Worm (Caenorhabditis elegans) whole organism, young adult: ENCODE measurements around the gene ZC302.3.
A peak's percentile ranks its signal among the peaks of the same experiment; 100 is the strongest.

ENCODE experiments used
- K12H6.12 ChIP-seq: fragments of 200-800 bp; sonication (Bioruptor generic); optimal IDR thresholded peaks from 2 replicates; lab custom pipeline; 2018; ENCODE audit warnings: mild to moderate bottlenecking, missing genetic modification characterization, missing compliant biosample characterization
- T07F8.4 ChIP-seq: sonication (generic microtip); optimal IDR thresholded peaks from 2 replicates; lab custom pipeline; 2016; ENCODE audit warnings: mild to moderate bottlenecking, missing genetic modification characterization, moderate library complexity, missing compliant biosample characterization
- Y79H2A.3 ChIP-seq: fragments of 200-800 bp; sonication (Bioruptor generic); conservative IDR thresholded peaks from 2 replicates; pipeline ENCODE4 v1.3.6; 2022; ENCODE audit warnings: missing genetic modification reagents, missing genetic modification characterization, missing compliant biosample characterization
- ZK185.1 ChIP-seq: sonication (generic microtip); optimal IDR thresholded peaks from 2 replicates; lab custom pipeline; 2016; ENCODE audit warnings: mild to moderate bottlenecking, missing genetic modification characterization, missing compliant biosample characterization; ENCODE audit not compliant: poor library complexity, severe bottlenecking
- atf-7 ChIP-seq: sonication (generic microtip); optimal IDR thresholded peaks from 2 replicates; lab custom pipeline; 2017; ENCODE audit warnings: mild to moderate bottlenecking, missing genetic modification characterization, missing compliant biosample characterization
- cebp-1 ChIP-seq, 2 experiments: fragments of 200-800 bp in 1 of 2; sonication (Bioruptor generic) in 1 of 2; sonication (generic microtip) in 1 of 2; IDR thresholded peaks in 1 of 2; optimal IDR thresholded peaks in 1 of 2; 2 replicates each; pipeline versions ENCODE4 v1.3.6 to Lab custom; 2017 to 2022; ENCODE audit warnings: missing compliant biosample characterization in 2 of 2, missing genetic modification characterization in 2 of 2, mild to moderate bottlenecking in 1 of 2, missing genetic modification reagents in 1 of 2, moderate library complexity in 1 of 2
- ceh-100 ChIP-seq: fragments of 200-800 bp; sonication (Bioruptor generic); IDR thresholded peaks from 2 replicates; pipeline ENCODE4 v1.3.6; 2022; ENCODE audit warnings: missing genetic modification reagents, missing genetic modification characterization, missing compliant biosample characterization
- ceh-40 ChIP-seq: fragments of 200-800 bp; sonication (Bioruptor generic); IDR thresholded peaks from 2 replicates; pipeline ENCODE4 v1.3.6; 2022; ENCODE audit warnings: missing genetic modification characterization, missing compliant biosample characterization
- ceh-58 ChIP-seq: fragments of 200-800 bp; sonication (Bioruptor generic); IDR thresholded peaks from 2 replicates; pipeline ENCODE4 v1.3.6; 2022; ENCODE audit warnings: missing genetic modification characterization, missing compliant biosample characterization
- ceh-91 ChIP-seq: fragments of 200-800 bp; sonication (Bioruptor generic); IDR thresholded peaks from 2 replicates; pipeline ENCODE4 v1.3.6; 2022; ENCODE audit warnings: missing genetic modification reagents, missing genetic modification characterization, missing compliant biosample characterization
- dpff-1 ChIP-seq: sonication (generic microtip); optimal IDR thresholded peaks from 2 replicates; lab custom pipeline; 2017; ENCODE audit warnings: mild to moderate bottlenecking, missing genetic modification characterization, missing compliant biosample characterization
- egl-18 ChIP-seq: fragments of 200-800 bp; sonication (Bioruptor generic); IDR thresholded peaks from 2 replicates; pipeline ENCODE4 v1.3.6; 2022; ENCODE audit warnings: missing genetic modification reagents, missing genetic modification characterization, missing compliant biosample characterization
- ets-4 ChIP-seq: fragments of 200-800 bp; sonication (Bioruptor generic); optimal IDR thresholded peaks from 2 replicates; lab custom pipeline; 2018; ENCODE audit warnings: mild to moderate bottlenecking, missing genetic modification characterization, missing compliant biosample characterization
- fkh-3 ChIP-seq: sonication (generic microtip); optimal IDR thresholded peaks from 2 replicates; lab custom pipeline; 2016; ENCODE audit warnings: mild to moderate bottlenecking, missing genetic modification characterization, missing compliant biosample characterization
- hmg-1.2 ChIP-seq: fragments of 200-800 bp; sonication (Bioruptor generic); IDR thresholded peaks from 2 replicates; pipeline ENCODE4 v1.3.6; 2022; ENCODE audit warnings: missing genetic modification reagents, missing genetic modification characterization, missing compliant biosample characterization
- hsf-1 ChIP-seq: fragments of 200-800 bp; sonication (Bioruptor generic); IDR thresholded peaks from 2 replicates; pipeline ENCODE4 v1.3.6; 2022; ENCODE audit warnings: missing genetic modification reagents, missing genetic modification characterization, missing compliant biosample characterization
- let-607 ChIP-seq, 2 experiments: fragments of 200-800 bp in 1 of 2; sonication (Bioruptor generic) in 1 of 2; sonication (generic microtip) in 1 of 2; optimal IDR thresholded peaks; 2 replicates each; lab custom pipeline; 2016 to 2018; ENCODE audit warnings: mild to moderate bottlenecking in 2 of 2, missing compliant biosample characterization in 2 of 2, missing genetic modification characterization in 2 of 2, moderate library complexity in 2 of 2, missing genotype in 1 of 2
- lin-54 ChIP-seq: fragments of 200-800 bp; sonication (Bioruptor generic); optimal IDR thresholded peaks from 2 replicates; lab custom pipeline; 2018; ENCODE audit warnings: mild to moderate bottlenecking, missing genetic modification characterization, missing compliant biosample characterization
- madf-3 ChIP-seq: fragments of 200-800 bp; sonication (Bioruptor generic); IDR thresholded peaks from 2 replicates; pipeline ENCODE4 v1.3.6; 2022; ENCODE audit warnings: missing genetic modification reagents, missing genetic modification characterization, missing compliant biosample characterization
- mcd-1 ChIP-seq: fragments of 200-800 bp; sonication (Bioruptor generic); IDR thresholded peaks from 2 replicates; pipeline ENCODE4 v1.3.6; 2022; ENCODE audit warnings: missing genetic modification reagents, missing genetic modification characterization, missing compliant biosample characterization
- nfya-1 ChIP-seq: sonication (generic microtip); optimal IDR thresholded peaks from 2 replicates; lab custom pipeline; 2017; ENCODE audit warnings: antibody characterized with exemption, missing compliant biosample characterization, missing genetic modification characterization, borderline replicate concordance; ENCODE audit not compliant: insufficient read depth
- nhr-80 ChIP-seq: sonication (generic microtip); optimal IDR thresholded peaks from 2 replicates; lab custom pipeline; 2016; ENCODE audit warnings: missing genetic modification characterization, missing compliant biosample characterization
- nhr-90 ChIP-seq: sonication (generic microtip); optimal IDR thresholded peaks from 2 replicates; lab custom pipeline; 2016; ENCODE audit warnings: missing genotype, mild to moderate bottlenecking, missing genetic modification characterization, missing compliant biosample characterization
- repo-1 ChIP-seq: sonication (generic microtip); optimal IDR thresholded peaks from 2 replicates; lab custom pipeline; 2017; ENCODE audit warnings: mild to moderate bottlenecking, missing genetic modification characterization, missing compliant biosample characterization
- sdz-38 ChIP-seq: sonication (generic microtip); optimal IDR thresholded peaks from 2 replicates; lab custom pipeline; 2016; ENCODE audit warnings: missing genotype, missing genetic modification characterization, missing compliant biosample characterization
- snpc-3.4 ChIP-seq: sonication (generic microtip); optimal IDR thresholded peaks from 2 replicates; lab custom pipeline; 2017; ENCODE audit warnings: missing genetic modification characterization, mild to moderate bottlenecking, missing compliant biosample characterization, antibody characterized with exemption, moderate library complexity, missing genotype, missing genetic modification reagents
- snpc-4 ChIP-seq, 5 experiments: fragments of 150-350 bp in 1 of 5; sonication (generic microtip) in 4 of 5; optimal IDR thresholded peaks; 2 replicates each; lab custom pipeline; 2014 to 2018; ENCODE audit warnings: missing genetic modification characterization in 5 of 5, missing biosample characterization in 3 of 5, antibody characterized with exemption in 2 of 5, mild to moderate bottlenecking in 2 of 5, missing compliant biosample characterization in 2 of 5, missing genotype in 2 of 5, moderate library complexity in 2 of 5, missing genetic modification reagents in 1 of 5
- tbp1 ChIP-seq: fragments of 200-800 bp; sonication (Bioruptor generic); optimal IDR thresholded peaks from 2 replicates; lab custom pipeline; 2018; ENCODE audit warnings: mild to moderate bottlenecking, missing genetic modification characterization, missing compliant biosample characterization
- unc-62 ChIP-seq: fragments of 150-350 bp; optimal IDR thresholded peaks from 2 replicates; lab custom pipeline; 2014; ENCODE audit warnings: missing biosample characterization, missing genetic modification reagents, missing genetic modification characterization
- ztf-18 ChIP-seq: sonication (generic microtip); optimal IDR thresholded peaks from 2 replicates; lab custom pipeline; 2016; ENCODE audit warnings: missing genotype, mild to moderate bottlenecking, missing genetic modification characterization, missing compliant biosample characterization
- ztf-22 ChIP-seq: fragments of 200-800 bp; sonication (Bioruptor generic); optimal IDR thresholded peaks from 2 replicates; lab custom pipeline; 2018; ENCODE audit warnings: mild to moderate bottlenecking, missing genetic modification characterization, moderate library complexity, missing compliant biosample characterization
- ztf-26 ChIP-seq: sonication (generic microtip); optimal IDR thresholded peaks from 2 replicates; lab custom pipeline; 2017; ENCODE audit warnings: missing genetic modification characterization, missing compliant biosample characterization

Gene ZC302.3

ce11 chrV:10695181-10695580 is 46.1 kb downstream of the ZC302.3 start, which contains the start of gene C05A2.4:
Gene C05A2.4 (plus strand): TSS chrV:10695481.
- TF ChIP-seq hsf-1 (GFP tag; lab: Robert Waterston, UW) (no peak), madf-3 (GFP tag; lab: Robert Waterston, UW) (no peak), mcd-1 (no peak), ztf-18 (tag; lab: Kevin White, UChicago) (no peak), snpc-4 (GFP tag; optimal IDR thresholded peaks at IDR 0.05; lab: Kevin White, UChicago) (no peak), snpc-4 (tag; optimal IDR thresholded peaks at IDR 0.05; lab: Kevin White, UChicago) (no peak), ztf-22 (GFP tag; lab: Kevin White, UChicago) (no peak), ceh-40 (GFP tag; lab: Robert Waterston, UW) (no peak), ceh-100 (GFP tag; lab: Robert Waterston, UW) (no peak), K12H6.12 (tag; lab: Kevin White, UChicago) (no peak), fkh-3 (tag; lab: Kevin White, UChicago) (no peak)

- no peak for TF ChIP-seq ztf-26 (tag; lab: Kevin White, UChicago)
- TF ChIP-seq nhr-90 (tag; lab: Kevin White, UChicago) = no peak
- TF ChIP-seq unc-62 = peak; percentile 58
- TF ChIP-seq sdz-38 = no peak
- TF ChIP-seq cebp-1 (GFP tag; IDR thresholded peaks at IDR 0.05; lab: Robert Waterston, UW) = no peak
- TF ChIP-seq cebp-1 (tag; optimal IDR thresholded peaks at IDR 0.05; lab: Kevin White, UChicago) = peak; percentile 51
- no peak for TF ChIP-seq T07F8.4 (tag; lab: Kevin White, UChicago)
- TF ChIP-seq ceh-91 (GFP tag; lab: Robert Waterston, UW) = no peak
- no peak for TF ChIP-seq ceh-100 (GFP tag; lab: Robert Waterston, UW)
- no peak for TF ChIP-seq dpff-1 (tag; lab: Kevin White, UChicago)
- peak; percentile 30 for TF ChIP-seq ets-4
- TF ChIP-seq atf-7 = peak; percentile 75
- no peak for TF ChIP-seq repo-1
- TF ChIP-seq let-607 (tag; optimal IDR thresholded peaks at IDR 0.05; lab: Kevin White, UChicago) = peak in 1 of 2 experiments; percentile 27
- TF ChIP-seq lin-54 (GFP tag; lab: Kevin White, UChicago) = no peak
- no peak for TF ChIP-seq egl-18 (GFP tag; lab: Robert Waterston, UW)
- peak; percentile 9 for TF ChIP-seq tbp1 (GFP tag; lab: Kevin White, UChicago)
- peak; percentile 98 for TF ChIP-seq nhr-80 (tag; lab: Kevin White, UChicago)
- peak; percentile 56 for TF ChIP-seq ztf-22 (GFP tag; lab: Kevin White, UChicago)
- TF ChIP-seq ceh-58 (GFP tag; lab: Robert Waterston, UW) = no peak
- no peak for TF ChIP-seq ZK185.1 (tag; lab: Kevin White, UChicago)
- TF ChIP-seq Y79H2A.3 (GFP tag; lab: Robert Waterston, UW) = no peak
- no peak for TF ChIP-seq snpc-3.4 (tag; lab: Kevin White, UChicago)
- TF ChIP-seq, all 124 proteins: peak for 8
Measured at ce11 chrV:10693749-10694148, 47.5 kb downstream of the ZC302.3 start.

ce11 chrV:10691313-10691712 is 49.9 kb downstream of the ZC302.3 start:
- TF ChIP-seq hmg-1.2 = peak; percentile 7; the same call in 1 of the 2 replicates
- no peak for TF ChIP-seq egl-18 (GFP tag; lab: Robert Waterston, UW)
- TF ChIP-seq nfya-1 (tag; lab: Kevin White, UChicago) = no peak
- TF ChIP-seq, all 124 proteins: peak for 1
